Worm (Caenorhabditis elegans): ENCODE data around the gene dnpp-1.

Gene dnpp-1

ce11 chrIII:5869429-5869828 is 5.8 kb upstream of the dnpp-1 start, which contains the start of gene F01F1.15:
Gene F01F1.15 (minus strand): TSS chrIII:5869529.
- no peak for TF ChIP-seq ham-2 (GFP tag; optimal IDR thresholded peaks at IDR 0.05)

ce11 chrIII:5868401-5868800 is 4.8 kb upstream of the dnpp-1 start, which contains the start of gene eng-1:
Gene eng-1 (minus strand): TSS chrIII:5868501.
- TF ChIP-seq ceh-39 (tag; optimal IDR thresholded peaks at IDR 0.05), result no peak
- TF ChIP-seq elt-1 (tag; optimal IDR thresholded peaks at IDR 0.05; ENCODE audit: borderline replicate concordance, insufficient read depth), result no peak
- no peak for TF ChIP-seq unc-120 (tag; optimal IDR thresholded peaks at IDR 0.05; ENCODE audit: poor library complexity, severe bottlenecking)
- no peak for TF ChIP-seq sptf-1 (tag; optimal IDR thresholded peaks at IDR 0.05)
- no peak for TF ChIP-seq lin-32 (GFP tag; optimal IDR thresholded peaks at IDR 0.05)
- TF ChIP-seq nhr-237 (tag; optimal IDR thresholded peaks at IDR 0.05), result no peak
- no peak for TF ChIP-seq ham-2 (GFP tag; optimal IDR thresholded peaks at IDR 0.05)
- no peak for TF ChIP-seq nhr-2 (tag; optimal IDR thresholded peaks at IDR 0.05)
- no peak for TF ChIP-seq lin-13 (tag; optimal IDR thresholded peaks at IDR 0.05)
- TF ChIP-seq ztf-11 (tag; optimal IDR thresholded peaks at IDR 0.05), result no peak
- TF ChIP-seq nhr-28 (tag; optimal IDR thresholded peaks at IDR 0.05), result no peak
- no peak for TF ChIP-seq mab-5 (tag; optimal IDR thresholded peaks at IDR 0.05)
- no peak for TF ChIP-seq blmp-1 (tag; optimal IDR thresholded peaks at IDR 0.05)
- no peak for TF ChIP-seq nhr-12 (tag; optimal IDR thresholded peaks at IDR 0.05)
- no peak for TF ChIP-seq bed-3 (GFP tag; optimal IDR thresholded peaks at IDR 0.05)
- TF ChIP-seq cnd-1 (tag; optimal IDR thresholded peaks at IDR 0.05), result no peak

- peak; percentile 80 for TF ChIP-seq ces-1 (GFP tag; optimal IDR thresholded peaks at IDR 0.05)
- no peak for TF ChIP-seq sem-2 (GFP tag; optimal IDR thresholded peaks at IDR 0.05)
Measured at ce11 chrIII:5864270-5864669, 667 bp upstream of the dnpp-1 start, which contains the start of gene rabn-5. Gene rabn-5 (plus strand): TSS chrIII:5864553.

- no peak for TF ChIP-seq lsy-2 (tag; optimal IDR thresholded peaks at IDR 0.05)
- no peak for TF ChIP-seq sptf-1 (tag; optimal IDR thresholded peaks at IDR 0.05)
- no peak for TF ChIP-seq elt-3 (tag; optimal IDR thresholded peaks at IDR 0.05)
- TF ChIP-seq blmp-1 (tag; optimal IDR thresholded peaks at IDR 0.05), result no peak
- no peak for TF ChIP-seq ham-2 (GFP tag; optimal IDR thresholded peaks at IDR 0.05)
- no peak for TF ChIP-seq ceh-43 (GFP tag; optimal IDR thresholded peaks at IDR 0.05)
- TF ChIP-seq ceh-83 (GFP tag; optimal IDR thresholded peaks at IDR 0.05), result no peak
- TF ChIP-seq nhr-2 (tag; optimal IDR thresholded peaks at IDR 0.05), result no peak
Measured at ce11 chrIII:5859008-5859407, 4.6 kb downstream of the dnpp-1 start, which contains the start of gene dpf-4. Gene dpf-4 (plus strand): TSS chrIII:5859308.

- TF ChIP-seq nhr-76 (tag; optimal IDR thresholded peaks at IDR 0.05) (no peak), lin-13 (tag; optimal IDR thresholded peaks at IDR 0.05) (peak; percentile 60), bed-3 (GFP tag; optimal IDR thresholded peaks at IDR 0.05) (no peak), flh-1 (GFP tag; optimal IDR thresholded peaks at IDR 0.05) (no peak), mab-5 (tag; optimal IDR thresholded peaks at IDR 0.05) (no peak), ceh-43 (GFP tag; optimal IDR thresholded peaks at IDR 0.05) (no peak), nhr-237 (tag; optimal IDR thresholded peaks at IDR 0.05) (peak; percentile 75), lsy-2 (tag; optimal IDR thresholded peaks at IDR 0.05) (peak; percentile 83), ces-1 (GFP tag; optimal IDR thresholded peaks at IDR 0.05) (peak; percentile 84), pha-4 (tag; optimal IDR thresholded peaks at IDR 0.05) (peak; percentile 87), unc-120 (tag; optimal IDR thresholded peaks at IDR 0.05; ENCODE audit: poor library complexity, severe bottlenecking) (peak; percentile 80), mep-1 (tag; optimal IDR thresholded peaks at IDR 0.05) (peak; percentile 89), hlh-1 (tag; optimal IDR thresholded peaks at IDR 0.05) (peak; percentile 49), ceh-39 (tag; optimal IDR thresholded peaks at IDR 0.05) (peak; percentile 44)
Measured at ce11 chrIII:5855637-5856179, 7.9 kb downstream of the dnpp-1 start, which contains the start of the genes cct-6 and alh-9. Gene cct-6 (minus strand): TSS chrIII:5855687. Gene alh-9 (plus strand): TSS chrIII:5856018.

ce11 chrIII:5853240-5853639 is 10.4 kb downstream of the dnpp-1 start, which contains the start of gene ddx-23:
Gene ddx-23 (minus strand): TSS chrIII:5853269.
- TF ChIP-seq mls-2 (tag; optimal IDR thresholded peaks at IDR 0.05), result no peak
- no peak for TF ChIP-seq unc-120 (tag; optimal IDR thresholded peaks at IDR 0.05; ENCODE audit: poor library complexity, severe bottlenecking)
- peak; percentile 57 for TF ChIP-seq ces-1 (GFP tag; optimal IDR thresholded peaks at IDR 0.05)

Measured in whole organism, mixed stage, embryonic.